Worm (Caenorhabditis elegans) whole organism, young adult: ENCODE results near the gene dcaf-13.
A peak's percentile ranks its signal among the peaks of the same experiment; 100 is the strongest.

ENCODE experiments used
- B0019.2 ChIP-seq: fragments of 200-800 bp; sonication (Bioruptor generic); conservative IDR thresholded peaks from 2 replicates; pipeline ENCODE4 v1.3.6; 2022; ENCODE audit warnings: missing genetic modification reagents, missing genetic modification characterization, missing compliant biosample characterization
- B0035.1 ChIP-seq: sonication (generic microtip); optimal IDR thresholded peaks from 2 replicates; lab custom pipeline; 2016; ENCODE audit warnings: missing genetic modification characterization, mild to moderate bottlenecking, missing compliant biosample characterization, missing genotype, missing genetic modification reagents
- C06A6.2 ChIP-seq: fragments of 200-800 bp; sonication (Bioruptor generic); conservative IDR thresholded peaks from 2 replicates; pipeline ENCODE4 v1.3.6; 2022; ENCODE audit warnings: missing genetic modification characterization, missing compliant biosample characterization
- D2030.7 ChIP-seq: fragments of 200-800 bp; sonication (Bioruptor generic); IDR thresholded peaks from 2 replicates; pipeline ENCODE4 v1.3.6; 2022; ENCODE audit warnings: missing genetic modification reagents, missing genetic modification characterization, missing compliant biosample characterization
- F10E7.11 ChIP-seq: sonication (generic microtip); optimal IDR thresholded peaks from 2 replicates; lab custom pipeline; 2017; ENCODE audit warnings: mild to moderate bottlenecking, missing genetic modification characterization, moderate library complexity, missing compliant biosample characterization
- F22D6.2 ChIP-seq: sonication (generic microtip); optimal IDR thresholded peaks from 2 replicates; lab custom pipeline; 2016; ENCODE audit warnings: mild to moderate bottlenecking, missing genetic modification characterization, missing compliant biosample characterization
- F23B12.7 ChIP-seq: sonication (generic microtip); optimal IDR thresholded peaks from 2 replicates; lab custom pipeline; 2017; ENCODE audit warnings: missing genetic modification characterization, mild to moderate bottlenecking, missing compliant biosample characterization, antibody characterized with exemption, moderate library complexity; ENCODE audit not compliant: insufficient read depth
- F33H1.4 ChIP-seq: fragments of 200-800 bp; sonication (Bioruptor generic); IDR thresholded peaks from 2 replicates; pipeline ENCODE4 v1.3.6; 2022; ENCODE audit warnings: missing genetic modification reagents, missing genetic modification characterization, missing compliant biosample characterization
- F55B11.4 ChIP-seq: sonication (generic microtip); optimal IDR thresholded peaks from 2 replicates; lab custom pipeline; 2016; ENCODE audit warnings: missing compliant biosample characterization, missing genetic modification characterization, borderline replicate concordance; ENCODE audit not compliant: insufficient read depth
- F57C9.4 ChIP-seq: sonication (generic microtip); optimal IDR thresholded peaks from 2 replicates; lab custom pipeline; 2017; ENCODE audit warnings: mild to moderate bottlenecking, missing genetic modification characterization, missing compliant biosample characterization
- T26A5.8 ChIP-seq: sonication (generic microtip); optimal IDR thresholded peaks from 2 replicates; lab custom pipeline; 2016; ENCODE audit warnings: missing genetic modification characterization, missing compliant biosample characterization
- Y53G8AR.9 ChIP-seq: fragments of 200-800 bp; sonication (Bioruptor generic); conservative IDR thresholded peaks from 2 replicates; pipeline ENCODE4 v1.3.6; 2022; ENCODE audit warnings: missing genetic modification reagents, missing genetic modification characterization, missing compliant biosample characterization
- Y67H2A.10 ChIP-seq: fragments of 200-800 bp; sonication (Bioruptor generic); conservative IDR thresholded peaks from 2 replicates; pipeline ENCODE4 v1.3.6; 2022; ENCODE audit warnings: missing genetic modification reagents, missing genetic modification characterization, missing compliant biosample characterization
- aptf-3 ChIP-seq: fragments of 200-800 bp; sonication (Bioruptor generic); IDR thresholded peaks from 2 replicates; pipeline ENCODE4 v1.3.6; 2022; ENCODE audit warnings: missing genetic modification characterization, missing compliant biosample characterization
- atf-7 ChIP-seq: sonication (generic microtip); optimal IDR thresholded peaks from 2 replicates; lab custom pipeline; 2017; ENCODE audit warnings: mild to moderate bottlenecking, missing genetic modification characterization, missing compliant biosample characterization
- attf-5 ChIP-seq: fragments of 200-800 bp; sonication (Bioruptor generic); optimal IDR thresholded peaks from 2 replicates; lab custom pipeline; 2018; ENCODE audit warnings: mild to moderate bottlenecking, missing genetic modification characterization, missing compliant biosample characterization
- cebp-1 ChIP-seq, 2 experiments: fragments of 200-800 bp in 1 of 2; sonication (Bioruptor generic) in 1 of 2; sonication (generic microtip) in 1 of 2; IDR thresholded peaks in 1 of 2; optimal IDR thresholded peaks in 1 of 2; 2 replicates each; pipeline versions ENCODE4 v1.3.6 to Lab custom; 2017 to 2022; ENCODE audit warnings: missing compliant biosample characterization in 2 of 2, missing genetic modification characterization in 2 of 2, mild to moderate bottlenecking in 1 of 2, missing genetic modification reagents in 1 of 2, moderate library complexity in 1 of 2
- ceh-79 ChIP-seq: sonication (generic microtip); optimal IDR thresholded peaks from 2 replicates; lab custom pipeline; 2017; ENCODE audit warnings: mild to moderate bottlenecking, missing genetic modification characterization, missing compliant biosample characterization
- dox-1 ChIP-seq: fragments of 200-800 bp; sonication (Bioruptor generic); IDR thresholded peaks from 2 replicates; pipeline ENCODE4 v1.3.6; 2022; ENCODE audit warnings: missing genetic modification reagents, missing genetic modification characterization, missing compliant biosample characterization
- egl-44 ChIP-seq: fragments of 200-800 bp; sonication (Bioruptor generic); IDR thresholded peaks from 2 replicates; pipeline ENCODE4 v1.3.6; 2022; ENCODE audit warnings: missing genetic modification reagents, missing genetic modification characterization, missing compliant biosample characterization
- gei-17 ChIP-seq: fragments of 200-800 bp; sonication (Bioruptor generic); optimal IDR thresholded peaks from 2 replicates; lab custom pipeline; 2018; ENCODE audit warnings: mild to moderate bottlenecking, missing genetic modification characterization, missing compliant biosample characterization
- hlh-12 ChIP-seq: sonication (generic microtip); optimal IDR thresholded peaks from 2 replicates; lab custom pipeline; 2016; ENCODE audit warnings: missing genetic modification characterization, missing compliant biosample characterization
- hmg-1.2 ChIP-seq: fragments of 200-800 bp; sonication (Bioruptor generic); IDR thresholded peaks from 2 replicates; pipeline ENCODE4 v1.3.6; 2022; ENCODE audit warnings: missing genetic modification reagents, missing genetic modification characterization, missing compliant biosample characterization
- hmg-20 ChIP-seq: fragments of 200-800 bp; sonication (Bioruptor generic); IDR thresholded peaks from 2 replicates; pipeline ENCODE4 v1.3.6; 2022; ENCODE audit warnings: missing genetic modification reagents, missing genetic modification characterization, missing compliant biosample characterization
- hrde-1 ChIP-seq: sonication (generic microtip); optimal IDR thresholded peaks from 2 replicates; lab custom pipeline; 2016; ENCODE audit warnings: missing genetic modification characterization, mild to moderate bottlenecking, missing compliant biosample characterization, moderate library complexity, missing genotype, missing genetic modification reagents, borderline replicate concordance
- lag-1 ChIP-seq: fragments of 200-800 bp; sonication (Bioruptor generic); IDR thresholded peaks from 2 replicates; pipeline ENCODE4 v1.3.6; 2022; ENCODE audit warnings: missing genetic modification reagents, missing genetic modification characterization, missing compliant biosample characterization
- lin-54 ChIP-seq: fragments of 200-800 bp; sonication (Bioruptor generic); optimal IDR thresholded peaks from 2 replicates; lab custom pipeline; 2018; ENCODE audit warnings: mild to moderate bottlenecking, missing genetic modification characterization, missing compliant biosample characterization
- lir-1 ChIP-seq: fragments of 200-800 bp; sonication (Bioruptor generic); conservative IDR thresholded peaks from 2 replicates; pipeline ENCODE4 v1.3.6; 2022; ENCODE audit warnings: missing genetic modification reagents, missing genetic modification characterization, missing compliant biosample characterization
- lsl-1 ChIP-seq: fragments of 200-800 bp; sonication (Bioruptor generic); optimal IDR thresholded peaks from 2 replicates; lab custom pipeline; 2018; ENCODE audit warnings: mild to moderate bottlenecking, missing genetic modification characterization, moderate library complexity, missing compliant biosample characterization
- madf-6 ChIP-seq: fragments of 200-800 bp; sonication (Bioruptor generic); IDR thresholded peaks from 2 replicates; pipeline ENCODE4 v1.3.6; 2022; ENCODE audit warnings: missing genetic modification reagents, missing genetic modification characterization, missing compliant biosample characterization
- madf-8 ChIP-seq: fragments of 200-800 bp; sonication (Bioruptor generic); conservative IDR thresholded peaks from 2 replicates; pipeline ENCODE4 v1.3.6; 2022; ENCODE audit warnings: missing genetic modification reagents, missing genetic modification characterization, missing compliant biosample characterization
- repo-1 ChIP-seq: sonication (generic microtip); optimal IDR thresholded peaks from 2 replicates; lab custom pipeline; 2017; ENCODE audit warnings: mild to moderate bottlenecking, missing genetic modification characterization, missing compliant biosample characterization
- rpc-1 ChIP-seq, 2 experiments: fragments of 150-350 bp in 1 of 2; sonication (generic microtip) in 1 of 2; optimal IDR thresholded peaks; 2 replicates each; lab custom pipeline; 2014 to 2018; ENCODE audit warnings: missing biosample characterization in 1 of 2, missing genetic modification characterization in 1 of 2, missing genetic modification reagents in 1 of 2, missing genotype in 1 of 2
- sdz-38 ChIP-seq: sonication (generic microtip); optimal IDR thresholded peaks from 2 replicates; lab custom pipeline; 2016; ENCODE audit warnings: missing genotype, missing genetic modification characterization, missing compliant biosample characterization
- sea-2 ChIP-seq: fragments of 200-800 bp; sonication (Bioruptor generic); IDR thresholded peaks from 2 replicates; pipeline ENCODE4 v1.3.6; 2022; ENCODE audit warnings: missing genetic modification characterization, missing compliant biosample characterization
- snpc-1.3 ChIP-seq: sonication (generic microtip); optimal IDR thresholded peaks from 2 replicates; lab custom pipeline; 2017; ENCODE audit warnings: missing genetic modification characterization, mild to moderate bottlenecking, missing compliant biosample characterization, antibody characterized with exemption, moderate library complexity, missing genotype, missing genetic modification reagents; ENCODE audit not compliant: insufficient read depth
- snpc-4 ChIP-seq, 5 experiments: fragments of 150-350 bp in 1 of 5; sonication (generic microtip) in 4 of 5; optimal IDR thresholded peaks; 2 replicates each; lab custom pipeline; 2014 to 2018; ENCODE audit warnings: missing genetic modification characterization in 5 of 5, missing biosample characterization in 3 of 5, antibody characterized with exemption in 2 of 5, mild to moderate bottlenecking in 2 of 5, missing compliant biosample characterization in 2 of 5, missing genotype in 2 of 5, moderate library complexity in 2 of 5, missing genetic modification reagents in 1 of 5
- somi-1 ChIP-seq: fragments of 200-800 bp; sonication (Bioruptor generic); optimal IDR thresholded peaks from 2 replicates; lab custom pipeline; 2018; ENCODE audit warnings: mild to moderate bottlenecking, missing genetic modification characterization, missing compliant biosample characterization
- sptf-2 ChIP-seq: fragments of 200-800 bp; sonication (Bioruptor generic); optimal IDR thresholded peaks from 2 replicates; lab custom pipeline; 2018; ENCODE audit warnings: mild to moderate bottlenecking, missing genetic modification characterization, missing compliant biosample characterization
- xnd-1 ChIP-seq: sonication (generic microtip); optimal IDR thresholded peaks from 2 replicates; lab custom pipeline; 2016; ENCODE audit warnings: missing genotype, missing genetic modification reagents, missing genetic modification characterization, missing compliant biosample characterization
- zfh-2 ChIP-seq: fragments of 200-800 bp; sonication (Bioruptor generic); conservative IDR thresholded peaks from 2 replicates; pipeline ENCODE4 v1.3.6; 2022; ENCODE audit warnings: missing genetic modification reagents, missing genetic modification characterization, missing compliant biosample characterization
- ztf-25 ChIP-seq: fragments of 200-800 bp; sonication (Bioruptor generic); IDR thresholded peaks from 2 replicates; pipeline ENCODE4 v1.3.6; 2022; ENCODE audit warnings: missing genetic modification reagents, missing genetic modification characterization, missing compliant biosample characterization
- ztf-28 ChIP-seq: fragments of 200-800 bp; sonication (Bioruptor generic); IDR thresholded peaks from 2 replicates; pipeline ENCODE4 v1.3.6; 2022; ENCODE audit warnings: missing genetic modification reagents, missing genetic modification characterization, missing compliant biosample characterization
- ztf-6 ChIP-seq: fragments of 200-800 bp; sonication (Bioruptor generic); IDR thresholded peaks from 2 replicates; pipeline ENCODE4 v1.3.6; 2022; ENCODE audit warnings: missing genetic modification reagents, missing genetic modification characterization, missing compliant biosample characterization

dcaf-13 gene

ce11 chrII:4424807-4425206, at the start of gene dcaf-13, which contains the start of gene toe-1:
Gene dcaf-13 (minus strand): TSS chrII:4424902.
Gene toe-1 (plus strand): TSS chrII:4425167.
- TF ChIP-seq attf-5 (GFP tag; lab: Kevin White, UChicago), result no peak
- TF ChIP-seq zfh-2 (GFP tag; lab: Robert Waterston, UW), result no peak
- TF ChIP-seq lsl-1 (GFP tag; lab: Kevin White, UChicago), result peak; percentile 5
- no peak for TF ChIP-seq hmg-1.2 (GFP tag; lab: Robert Waterston, UW)
- no peak for TF ChIP-seq hmg-20 (GFP tag; lab: Robert Waterston, UW)
- TF ChIP-seq F23B12.7, result no peak
- TF ChIP-seq madf-6 (GFP tag; lab: Robert Waterston, UW), result peak; percentile 46; the same call in 1 of the 2 replicates
- no peak for TF ChIP-seq F22D6.2
- TF ChIP-seq Y53G8AR.9 (GFP tag; lab: Robert Waterston, UW), result no peak

- TF ChIP-seq F55B11.4 (tag; lab: Kevin White, UChicago), result no peak
- no peak for TF ChIP-seq lir-1 (GFP tag; lab: Robert Waterston, UW)
- TF ChIP-seq F57C9.4 (tag; lab: Kevin White, UChicago), result no peak
- peak; percentile 39 for TF ChIP-seq lin-54 (GFP tag; lab: Kevin White, UChicago)
- TF ChIP-seq hrde-1 (tag; lab: Kevin White, UChicago), result no peak
- TF ChIP-seq T26A5.8 (tag; lab: Kevin White, UChicago), result no peak
- TF ChIP-seq D2030.7, result no peak
- TF ChIP-seq cebp-1 (GFP tag; IDR thresholded peaks at IDR 0.05; lab: Robert Waterston, UW), result no peak
- no peak for TF ChIP-seq cebp-1 (tag; optimal IDR thresholded peaks at IDR 0.05; lab: Kevin White, UChicago)
- no peak for TF ChIP-seq B0019.2 (GFP tag; lab: Robert Waterston, UW)
- no peak for TF ChIP-seq egl-44
- TF ChIP-seq snpc-1.3 (tag; lab: Kevin White, UChicago), result no peak
- TF ChIP-seq madf-8 (GFP tag; lab: Robert Waterston, UW), result peak; percentile 75
- TF ChIP-seq B0035.1 (tag; lab: Kevin White, UChicago), result no peak
- no peak for TF ChIP-seq ceh-79 (tag; lab: Kevin White, UChicago)
- TF ChIP-seq sdz-38 (tag; lab: Kevin White, UChicago), result no peak
- no peak for TF ChIP-seq Y67H2A.10 (GFP tag; lab: Robert Waterston, UW)
- TF ChIP-seq C06A6.2 (GFP tag; lab: Robert Waterston, UW), result no peak
- no peak for TF ChIP-seq snpc-4 (GFP tag; optimal IDR thresholded peaks at IDR 0.05; lab: Kevin White, UChicago)
- TF ChIP-seq snpc-4 (tag; optimal IDR thresholded peaks at IDR 0.05; lab: Kevin White, UChicago), result no peak
- TF ChIP-seq madf-6 (GFP tag; lab: Robert Waterston, UW), result peak; percentile 89
- no peak for TF ChIP-seq ztf-28 (GFP tag; lab: Robert Waterston, UW)
- no peak for TF ChIP-seq hmg-20 (GFP tag; lab: Robert Waterston, UW)
- TF ChIP-seq F10E7.11, result no peak
- TF ChIP-seq rpc-1 (optimal IDR thresholded peaks at IDR 0.05; lab: Kevin White, UChicago), result no peak
- TF ChIP-seq rpc-1 (tag; optimal IDR thresholded peaks at IDR 0.05; lab: Kevin White, UChicago), result no peak
- TF ChIP-seq lag-1, result no peak
- TF ChIP-seq lsl-1 (GFP tag; lab: Kevin White, UChicago), result peak; percentile 97
- no peak for TF ChIP-seq sptf-2
- peak; percentile 65 for TF ChIP-seq xnd-1 (tag; lab: Kevin White, UChicago)
- TF ChIP-seq atf-7, result no peak
- no peak for TF ChIP-seq ztf-6 (GFP tag; lab: Robert Waterston, UW)
- no peak for TF ChIP-seq hlh-12 (tag; lab: Kevin White, UChicago)
- no peak for TF ChIP-seq gei-17
- no peak for TF ChIP-seq somi-1
- no peak for TF ChIP-seq dox-1 (GFP tag; lab: Robert Waterston, UW)
- peak; percentile 67 for TF ChIP-seq F33H1.4 (GFP tag; lab: Robert Waterston, UW)
- TF ChIP-seq sea-2 (GFP tag; lab: Robert Waterston, UW), result no peak
- no peak for TF ChIP-seq aptf-3 (GFP tag; lab: Robert Waterston, UW)
- no peak for TF ChIP-seq ztf-25
- TF ChIP-seq repo-1 (tag; lab: Kevin White, UChicago), result no peak
Observed at ce11 chrII:4474005-4474655, 49.4 kb upstream of the dcaf-13 start.
